Fruit fly (Drosophila melanogaster) whole organism: ENCODE measurements around the gene CG9240.

Experiments used
- CG8478 ChIP-seq: fragments of >200 bp; optimal IDR thresholded peaks from 2 replicates; lab custom pipeline; 2018; ENCODE audit warnings: inconsistent platforms
- Dll ChIP-seq: fragments of >200 bp; optimal IDR thresholded peaks from 2 replicates; lab custom pipeline; 2017
- EcR ChIP-seq, 2 experiments: fragments of >200 bp; optimal IDR thresholded peaks; 2 replicates each; lab custom pipeline; 2017; ENCODE audit warnings: missing biosample characterization in 2 of 2, missing genetic modification characterization in 2 of 2, missing genetic modification reagents in 2 of 2
- pan ChIP-seq: fragments of >200 bp; optimal IDR thresholded peaks from 2 replicates; lab custom pipeline; 2017
- psq ChIP-seq: fragments of >200 bp; optimal IDR thresholded peaks from 2 replicates; lab custom pipeline; 2017
- usp ChIP-seq: fragments of >200 bp; optimal IDR thresholded peaks from 2 replicates; lab custom pipeline; 2017; ENCODE audit warnings: missing biosample characterization, missing genetic modification characterization, mixed read lengths

Gene CG9240

DNA sequence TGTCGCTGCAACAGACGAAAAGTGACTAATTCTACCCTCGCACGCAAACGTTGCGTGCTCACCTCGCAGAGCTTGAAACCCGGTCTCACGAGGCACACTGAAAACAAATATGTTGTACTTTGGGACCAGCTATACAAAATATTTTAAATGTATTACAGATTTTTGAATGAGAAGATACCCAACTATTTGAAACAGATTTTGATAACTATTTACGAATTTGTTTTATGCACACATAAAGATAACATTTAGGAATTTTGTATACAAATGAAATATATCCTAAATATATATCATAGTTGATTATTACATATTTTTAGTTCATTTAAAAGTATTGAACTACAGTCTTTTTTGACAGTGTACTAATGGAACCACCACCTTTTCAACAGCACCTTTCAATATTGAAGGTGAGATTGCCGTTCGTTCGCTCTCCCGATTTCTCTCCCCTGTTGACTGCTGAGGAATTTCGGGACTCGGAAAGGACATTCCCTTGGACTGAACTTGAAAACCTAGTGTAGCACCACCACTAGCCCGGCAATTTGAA is 30.0 kb downstream of the CG9240 start, which contains the start of gene CG15646:
Gene CG15646 (minus strand): TSS at position 4 of the 538 bp plus-strand sequence.
- TF ChIP-seq pan (lab: Kevin White, UChicago) (no peak), Dll (lab: Kevin White, UChicago) (no peak), CG8478 (lab: Kevin White, UChicago) (no peak), usp (GFP tag; lab: Kevin White, UChicago) (no peak), EcR (GFP tag; optimal IDR thresholded peaks at IDR 0.05; lab: Kevin White, UChicago) (no peak), psq (lab: Kevin White, UChicago) (no peak)

DNA sequence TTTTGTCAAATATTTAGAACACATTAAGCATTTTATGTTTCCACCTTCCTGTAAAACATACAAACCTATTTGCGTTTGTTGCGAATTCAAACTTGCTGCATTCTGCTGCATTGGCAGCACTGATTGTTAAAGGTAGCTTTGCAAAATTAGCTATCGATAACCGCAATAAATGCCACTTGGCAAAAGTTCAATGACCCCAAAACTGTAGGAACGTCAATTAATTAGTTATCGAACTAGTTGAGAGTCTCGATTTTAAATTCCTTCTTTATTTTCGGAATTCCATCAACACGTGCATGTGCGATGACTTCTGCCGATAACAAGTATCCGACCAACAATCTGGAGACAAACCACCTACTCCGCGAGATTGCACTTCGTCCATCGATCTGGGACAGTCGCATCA is 38.8 kb downstream of the CG9240 start, which contains the start of gene CG8119:
Gene CG8119 (plus strand): TSS at position 301 of the 400 bp plus-strand sequence.
- no peak for TF ChIP-seq pan (lab: Kevin White, UChicago)
- no peak for TF ChIP-seq EcR (GFP tag; optimal IDR thresholded peaks at IDR 0.05; lab: Kevin White, UChicago)
- no peak for TF ChIP-seq CG8478 (lab: Kevin White, UChicago)

DNA sequence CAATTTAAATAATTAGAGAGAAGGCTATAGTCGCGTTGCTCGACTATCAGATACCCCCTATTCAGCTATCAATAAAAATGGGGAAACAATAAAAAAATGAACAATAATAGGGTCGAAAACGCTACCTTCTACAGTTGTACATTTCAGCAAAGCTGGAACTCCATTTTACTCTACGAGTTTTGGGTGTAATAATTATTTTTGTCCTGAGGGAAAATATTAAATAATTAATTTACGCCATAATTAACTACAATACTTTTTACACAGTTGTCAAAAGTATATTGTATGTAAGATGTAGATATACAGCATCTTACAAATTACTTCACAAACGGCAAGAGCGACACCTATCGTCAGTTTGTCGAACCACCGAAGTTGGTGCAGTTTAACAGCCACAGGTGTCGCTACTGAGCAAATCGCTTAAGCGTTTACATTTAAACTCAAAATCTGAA is 47.7 kb downstream of the CG9240 start:
- TF ChIP-seq Dll (lab: Kevin White, UChicago) (no peak), CG8478 (lab: Kevin White, UChicago) (no peak), usp (GFP tag; lab: Kevin White, UChicago) (no peak), psq (lab: Kevin White, UChicago) (no peak), EcR (GFP tag; optimal IDR thresholded peaks at IDR 0.05; lab: Kevin White, UChicago) (no peak), pan (lab: Kevin White, UChicago) (no peak)

DNA sequence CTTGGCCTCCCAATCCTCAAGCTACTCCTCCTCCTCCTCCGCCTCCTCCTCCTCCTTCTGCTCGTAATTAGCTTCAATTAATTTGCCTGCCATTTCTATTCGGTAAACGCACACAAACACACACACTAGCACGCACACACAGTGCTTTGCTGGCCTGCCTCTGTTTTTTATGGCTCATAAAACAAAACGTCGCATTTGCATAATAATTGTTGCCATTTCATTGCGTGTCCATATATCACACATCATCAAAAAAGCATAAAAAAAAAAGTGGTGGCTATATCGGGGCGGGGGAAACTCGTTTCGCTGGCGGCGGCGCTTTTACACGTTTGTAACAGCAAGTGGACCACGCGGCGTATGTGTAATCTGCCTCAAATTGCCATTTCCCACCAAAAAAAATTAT is 49.5 kb downstream of the CG9240 start:
- TF ChIP-seq Dll (lab: Kevin White, UChicago): no peak
- no peak for TF ChIP-seq usp (GFP tag; lab: Kevin White, UChicago)
- TF ChIP-seq psq (lab: Kevin White, UChicago): no peak
- no peak for TF ChIP-seq CG8478 (lab: Kevin White, UChicago)
- TF ChIP-seq pan (lab: Kevin White, UChicago): no peak
- no peak for TF ChIP-seq EcR (GFP tag; optimal IDR thresholded peaks at IDR 0.05; lab: Kevin White, UChicago)
